Fruit fly (Drosophila melanogaster): ENCODE results near the gene CG5003.

CG5003 gene

DNA sequence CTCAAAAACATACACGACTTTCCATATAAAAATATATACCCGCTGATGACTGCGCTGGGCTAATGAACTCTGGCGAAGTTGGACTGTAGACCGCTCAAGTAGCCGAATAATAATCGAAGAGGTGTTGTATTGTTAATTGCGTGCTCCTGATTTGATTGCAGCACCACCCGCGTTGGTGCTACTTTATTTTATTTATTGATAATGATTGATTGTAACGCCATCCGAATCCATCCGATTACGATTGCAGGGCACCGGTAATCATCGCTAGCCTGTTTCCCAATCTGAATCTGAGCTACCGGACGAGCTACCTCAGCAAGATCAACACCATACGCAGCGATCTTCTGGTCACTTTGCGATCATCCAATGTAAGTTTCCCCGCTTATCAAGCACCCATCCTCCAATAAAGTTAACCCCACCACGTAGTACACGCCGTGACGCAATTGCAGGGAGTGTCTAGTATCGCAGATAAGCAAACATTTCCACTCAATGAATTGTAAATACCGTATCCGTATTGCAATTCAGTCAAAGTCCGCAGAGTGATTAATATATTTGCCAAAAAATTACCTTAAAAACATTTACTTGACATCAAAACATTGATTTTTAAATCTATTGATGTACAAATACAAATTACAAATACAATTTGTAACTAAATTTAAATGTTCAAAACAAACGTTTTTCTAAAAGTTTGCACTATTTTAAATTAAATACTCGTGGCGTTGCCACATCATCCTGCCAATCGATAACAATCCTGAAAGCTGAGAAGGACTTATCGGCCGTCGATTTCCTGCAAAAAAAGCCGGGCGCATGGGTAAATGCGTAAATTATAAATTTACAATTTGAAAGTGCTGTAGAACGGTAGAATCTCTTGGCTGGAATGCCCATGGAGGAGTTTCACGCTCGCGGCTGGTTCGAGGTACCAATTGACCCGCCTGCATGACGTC is 12.9 kb upstream of the CG5003 start:
- peak in 1 of 2 experiments; percentile 16 for TF ChIP-seq ss (GFP tag; optimal IDR thresholded peaks at IDR 0.05)
- TF ChIP-seq Sox15 (GFP tag; optimal IDR thresholded peaks at IDR 0.05): no peak
- peak; percentile 87 for TF ChIP-seq svp (GFP tag)
- peak; percentile 13 for TF ChIP-seq Eip78C (GFP tag)
- TF ChIP-seq CG6276 (GFP tag; optimal IDR thresholded peaks at IDR 0.05): peak; percentile 13
- peak; percentile 71 for TF ChIP-seq Eip93F (GFP tag; optimal IDR thresholded peaks at IDR 0.05)
- no peak for TF ChIP-seq fd85E (GFP tag; optimal IDR thresholded peaks at IDR 0.05)
- no peak for TF ChIP-seq achi (GFP tag; optimal IDR thresholded peaks at IDR 0.05)
- TF ChIP-seq CG6854 (GFP tag; optimal IDR thresholded peaks at IDR 0.05): peak; percentile 1
- no peak for TF ChIP-seq Met (GFP tag; optimal IDR thresholded peaks at IDR 0.05)
- TF ChIP-seq CG16779 (tag; optimal IDR thresholded peaks at IDR 0.05): peak; percentile 42
- peak; percentile 91 for TF ChIP-seq vri (GFP tag; optimal IDR thresholded peaks at IDR 0.05)

DNA sequence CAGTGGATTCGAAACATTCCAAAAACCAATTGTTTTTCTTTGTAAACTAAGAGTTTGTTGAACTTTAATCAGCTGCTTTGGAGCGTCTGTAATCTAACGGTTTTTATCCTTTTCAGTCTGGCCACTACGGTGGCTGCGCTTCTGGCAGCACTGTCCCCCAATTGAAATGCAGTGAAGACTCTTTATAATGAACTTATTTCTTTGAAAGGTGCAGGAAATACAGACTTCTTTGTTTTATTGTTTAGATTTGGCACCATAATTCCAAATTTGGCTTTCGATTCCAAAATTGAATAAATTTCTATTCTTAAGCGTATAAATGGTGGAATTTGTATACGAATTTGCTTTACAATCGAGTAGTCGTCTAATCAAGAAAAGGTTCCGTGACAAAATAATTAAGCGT is 11.8 kb upstream of the CG5003 start, which contains the start of gene nenya:
TSS of gene nenya (minus strand) at position 35 of the 400 bp plus-strand sequence.
- no peak for TF ChIP-seq Met (GFP tag; optimal IDR thresholded peaks at IDR 0.05)
- TF ChIP-seq pdm3 (GFP tag; optimal IDR thresholded peaks at IDR 0.05): no peak
- TF ChIP-seq achi (GFP tag; optimal IDR thresholded peaks at IDR 0.05): no peak
- no peak for TF ChIP-seq salr (GFP tag; optimal IDR thresholded peaks at IDR 0.05)
- peak; percentile 67 for TF ChIP-seq svp (GFP tag)
- no peak for TF ChIP-seq CG34406 (GFP tag; optimal IDR thresholded peaks at IDR 0.05)
- TF ChIP-seq esn (GFP tag; optimal IDR thresholded peaks at IDR 0.05): peak; percentile 5
- TF ChIP-seq Eip78C (GFP tag): peak; percentile 43

DNA sequence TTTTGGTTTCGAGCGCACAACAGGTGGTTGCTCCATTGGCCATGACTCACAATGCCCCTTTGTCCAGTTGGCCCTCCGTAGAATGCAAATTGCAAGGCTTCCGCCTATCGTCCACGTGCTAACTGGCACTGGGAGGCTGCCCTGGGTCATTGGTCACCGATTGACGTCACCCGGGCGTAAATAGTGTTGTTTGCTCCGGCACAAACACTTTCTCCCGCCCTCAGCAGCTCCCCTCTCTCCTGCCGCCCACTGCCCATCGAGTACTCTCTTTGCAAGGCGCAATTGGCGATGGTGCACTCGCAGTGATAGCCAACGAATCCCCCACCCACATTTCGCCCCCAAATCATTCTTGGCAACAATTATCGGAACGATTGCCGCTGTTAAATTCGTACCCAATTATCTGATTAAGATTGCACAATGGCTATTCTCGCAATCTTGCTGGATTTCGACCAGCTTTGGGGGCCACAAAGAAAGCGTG is 10.5 kb upstream of the CG5003 start:
- no peak for TF ChIP-seq CG6163 (GFP tag; IDR thresholded peaks at IDR 0.05)
- peak; percentile 77 for TF ChIP-seq Eip93F (GFP tag; optimal IDR thresholded peaks at IDR 0.05)
- TF ChIP-seq lz (GFP tag; optimal IDR thresholded peaks at IDR 0.05): no peak
- no peak for TF ChIP-seq CG15336 (GFP tag; IDR thresholded peaks at IDR 0.05)
- no peak for TF ChIP-seq CG31627 (GFP tag; optimal IDR thresholded peaks at IDR 0.05)
- TF ChIP-seq esn (GFP tag; optimal IDR thresholded peaks at IDR 0.05): no peak
- no peak for TF ChIP-seq Hr4 (GFP tag; optimal IDR thresholded peaks at IDR 0.05)
- no peak for TF ChIP-seq Hr39 (GFP tag; optimal IDR thresholded peaks at IDR 0.05)
- TF ChIP-seq Gug (GFP tag; IDR thresholded peaks at IDR 0.05): no peak
- TF ChIP-seq CG3032 (tag; optimal IDR thresholded peaks at IDR 0.05): no peak
- no peak for TF ChIP-seq CG11762 (GFP tag; optimal IDR thresholded peaks at IDR 0.05; ENCODE audit: insufficient read depth)
- TF ChIP-seq vri (GFP tag; optimal IDR thresholded peaks at IDR 0.05): peak; percentile 93
- TF ChIP-seq CG9139 (GFP tag; optimal IDR thresholded peaks at IDR 0.05): no peak
- 0 out of 3 replicates have a peak, but pooled peaks have one; percentile 29 for TF ChIP-seq eg (GFP tag; IDR thresholded peaks at IDR 0.05)
- TF ChIP-seq fd59A (GFP tag; optimal IDR thresholded peaks at IDR 0.05): no peak
- peak; percentile 20 for TF ChIP-seq Sox14 (GFP tag; optimal IDR thresholded peaks at IDR 0.05)
- TF ChIP-seq svp (GFP tag): peak; percentile 57
- TF ChIP-seq CG6276 (GFP tag; optimal IDR thresholded peaks at IDR 0.05): no peak

DNA sequence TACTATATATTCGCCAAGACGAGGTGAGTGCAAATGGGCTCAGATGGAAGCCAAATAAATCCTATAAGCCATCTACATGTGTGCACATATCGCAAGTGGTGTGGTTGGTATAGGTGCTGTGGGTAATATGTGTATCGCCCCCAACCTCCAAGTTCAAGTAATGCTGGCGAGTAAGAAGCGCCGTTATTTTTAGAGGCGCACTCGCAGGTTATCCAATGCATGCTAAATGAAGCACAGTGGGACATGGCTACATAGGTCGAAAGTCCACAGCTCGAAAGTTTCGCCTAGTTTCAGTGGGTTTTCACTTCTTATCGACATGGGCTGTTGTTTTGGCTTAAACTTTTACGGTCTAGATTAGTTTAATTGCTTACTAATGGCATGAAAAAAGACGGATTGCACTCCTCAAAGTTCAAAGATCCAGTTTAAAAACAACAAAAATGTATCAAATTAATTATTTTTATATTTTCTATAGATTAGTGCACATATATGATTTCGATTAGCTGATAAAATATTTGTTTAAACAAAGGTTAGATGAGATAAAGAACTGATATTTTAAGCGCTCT is 9.7 kb upstream of the CG5003 start:
- TF ChIP-seq CG8119 (GFP tag; IDR thresholded peaks at IDR 0.05) (0 out of 3 replicates have a peak, but pooled peaks have one; percentile 31), CG6792 (GFP tag; optimal IDR thresholded peaks at IDR 0.05) (peak; percentile 34), lz (GFP tag; optimal IDR thresholded peaks at IDR 0.05) (peak; percentile 1), CG32006 (GFP tag; optimal IDR thresholded peaks at IDR 0.05) (peak; percentile 62), esn (GFP tag; optimal IDR thresholded peaks at IDR 0.05) (peak; percentile 38), Hr4 (GFP tag; optimal IDR thresholded peaks at IDR 0.05) (peak; percentile 44), CG3919 (GFP tag; optimal IDR thresholded peaks at IDR 0.05) (peak; percentile 14), CG6163 (GFP tag; IDR thresholded peaks at IDR 0.05) (peak; percentile 7; the same call in 1 of the 3 replicates), achi (GFP tag; optimal IDR thresholded peaks at IDR 0.05) (no peak), CG15336 (GFP tag; IDR thresholded peaks at IDR 0.05) (no peak), salr (GFP tag; optimal IDR thresholded peaks at IDR 0.05) (peak in 1 of 2 experiments; percentile 52), fd59A (GFP tag; optimal IDR thresholded peaks at IDR 0.05) (peak; percentile 10), CG10631 (GFP tag; optimal IDR thresholded peaks at IDR 0.05) (peak; percentile 40), Smox (GFP tag; optimal IDR thresholded peaks at IDR 0.05) (no peak), CG11902 (GFP tag; optimal IDR thresholded peaks at IDR 0.05) (peak; percentile 4), svp (GFP tag) (peak; percentile 61), vri (GFP tag; optimal IDR thresholded peaks at IDR 0.05) (no peak), CG11294 (GFP tag; IDR thresholded peaks at IDR 0.05) (no peak), Gug (GFP tag; IDR thresholded peaks at IDR 0.05) (peak; percentile 19; the same call in 1 of the 2 replicates), CG6276 (GFP tag; optimal IDR thresholded peaks at IDR 0.05) (peak; percentile 7), CG31627 (GFP tag; optimal IDR thresholded peaks at IDR 0.05) (peak; percentile 35), Hr39 (GFP tag; optimal IDR thresholded peaks at IDR 0.05) (peak; percentile 8), CG34406 (GFP tag; optimal IDR thresholded peaks at IDR 0.05) (no peak), Eip78C (GFP tag) (peak; percentile 78), CG3032 (tag; optimal IDR thresholded peaks at IDR 0.05) (peak; percentile 26), Sox15 (GFP tag; optimal IDR thresholded peaks at IDR 0.05) (peak; percentile 32), cyc (GFP tag; optimal IDR thresholded peaks at IDR 0.05) (peak; percentile 27), CG4318 (GFP tag; optimal IDR thresholded peaks at IDR 0.05) (no peak)

Data from whole organism, prepupa.